Worm (Caenorhabditis elegans) whole organism, L3 larva: ENCODE measurements around the gene F26C11.3.

Source experiments
- ZK546.5 ChIP-seq: sonication (generic microtip); optimal IDR thresholded peaks from 2 replicates; lab custom pipeline; 2017; ENCODE audit warnings: missing biosample characterization, missing genetic modification characterization
- aly-2 ChIP-seq: fragments of 150-350 bp; optimal IDR thresholded peaks from 2 replicates; lab custom pipeline; 2014; ENCODE audit warnings: missing biosample characterization, missing genetic modification characterization
- ceh-9 ChIP-seq: sonication (generic microtip); optimal IDR thresholded peaks from 2 replicates; lab custom pipeline; 2018; ENCODE audit warnings: missing biosample characterization, missing genetic modification characterization
- elt-2 ChIP-seq: sonication (generic microtip); optimal IDR thresholded peaks from 2 replicates; lab custom pipeline; 2016; ENCODE audit warnings: missing genetic modification reagents, mild to moderate bottlenecking, missing genetic modification characterization, missing compliant biosample characterization
- fkh-10 ChIP-seq: sonication (generic microtip); optimal IDR thresholded peaks from 2 replicates; lab custom pipeline; 2017; ENCODE audit warnings: missing biosample characterization, missing genetic modification reagents, missing genetic modification characterization
- jun-1 ChIP-seq: fragments of 150-350 bp; optimal IDR thresholded peaks from 2 replicates; lab custom pipeline; 2014; ENCODE audit warnings: missing biosample characterization, missing genetic modification reagents, missing genetic modification characterization
- lin-39 ChIP-seq: fragments of 150-350 bp; optimal IDR thresholded peaks from 2 replicates; lab custom pipeline; 2018; ENCODE audit warnings: missing biosample characterization, missing genetic modification reagents, missing genetic modification characterization
- nhr-12 ChIP-seq: fragments of 150-350 bp; optimal IDR thresholded peaks from 2 replicates; lab custom pipeline; 2014; ENCODE audit warnings: missing biosample characterization, missing genetic modification characterization
- nhr-25 ChIP-seq: sonication (generic microtip); optimal IDR thresholded peaks from 2 replicates; lab custom pipeline; 2017; ENCODE audit warnings: missing biosample characterization, missing genetic modification characterization
- nhr-28 ChIP-seq: fragments of 150-350 bp; optimal IDR thresholded peaks from 2 replicates; lab custom pipeline; 2014; ENCODE audit warnings: missing biosample characterization, missing genetic modification characterization
- nhr-77 ChIP-seq: fragments of 150-350 bp; optimal IDR thresholded peaks from 2 replicates; lab custom pipeline; 2014; ENCODE audit warnings: missing biosample characterization, missing genetic modification characterization
- sea-2 ChIP-seq: fragments of 150-350 bp; sonication (generic microtip); optimal IDR thresholded peaks from 4 replicates; lab custom pipeline; 2014; ENCODE audit warnings: missing biosample characterization, missing genetic modification reagents, missing genetic modification characterization
- zag-1 ChIP-seq: fragments of 150-350 bp; optimal IDR thresholded peaks from 2 replicates; lab custom pipeline; 2014; ENCODE audit warnings: missing biosample characterization, missing genetic modification characterization

- TF ChIP-seq elt-2 (tag; lab: Kevin White, UChicago) = no peak
- TF ChIP-seq zag-1 (tag; lab: Kevin White, UChicago) = no peak
- TF ChIP-seq lin-39 (tag; lab: Kevin White, UChicago) = no peak
- no peak for TF ChIP-seq nhr-12 (tag; lab: Kevin White, UChicago)
- TF ChIP-seq nhr-28 (tag; lab: Kevin White, UChicago) = no peak
- TF ChIP-seq nhr-25 (tag; lab: Kevin White, UChicago) = no peak
- no peak for TF ChIP-seq nhr-77 (tag; lab: Kevin White, UChicago)
- TF ChIP-seq jun-1 = no peak
- no peak for TF ChIP-seq sea-2
- TF ChIP-seq aly-2 (tag; lab: Kevin White, UChicago) = no peak
- no peak for TF ChIP-seq fkh-10 (GFP tag; lab: Kevin White, UChicago)
- no peak for TF ChIP-seq ZK546.5 (tag; lab: Kevin White, UChicago)
- TF ChIP-seq ceh-9 (tag; lab: Kevin White, UChicago) = no peak
Observed at ce11 chrII:9879815-9880214, 35.1 kb downstream of the F26C11.3 start.
